Fruit fly (Drosophila melanogaster): ENCODE measurements around the gene TfIIFalpha.

TfIIFalpha gene

dm6 chr3R:6380129-6380528, at the start of gene TfIIFalpha, which contains the start of gene CG1024 (continued):
- TF ChIP-seq CG1024 (GFP tag; IDR thresholded peaks at IDR 0.05) (no peak), CG31224 (GFP tag; IDR thresholded peaks at IDR 0.05) (no peak), dimm (GFP tag; IDR thresholded peaks at IDR 0.05) (no peak), Sin3A (optimal IDR thresholded peaks at IDR 0.05) (peak; percentile 34), gcm2 (GFP tag; optimal IDR thresholded peaks at IDR 0.05) (no peak), gce (GFP tag; IDR thresholded peaks at IDR 0.05) (no peak), vnd (GFP tag; IDR thresholded peaks at IDR 0.05; ENCODE audit: partially characterized antibody) (peak; percentile 84), CG16815 (GFP tag; optimal IDR thresholded peaks at IDR 0.05) (no peak), CG13424 (tag; optimal IDR thresholded peaks at IDR 0.05) (peak; percentile 27), Adf1 (GFP tag; IDR thresholded peaks at IDR 0.05) (0 out of 2 replicates have a peak, but pooled peaks have one; percentile 8), CG9876 (GFP tag; optimal IDR thresholded peaks at IDR 0.05) (no peak), toy (GFP tag; IDR thresholded peaks at IDR 0.05) (no peak), mld (GFP tag; IDR thresholded peaks at IDR 0.05; ENCODE audit: partially characterized antibody) (peak; percentile 87), sob (GFP tag; IDR thresholded peaks at IDR 0.05) (0 out of 2 replicates have a peak, but pooled peaks have one; percentile 31), CG31441 (GFP tag; IDR thresholded peaks at IDR 0.05) (peak; percentile 73), CG1602 (GFP tag; optimal IDR thresholded peaks at IDR 0.05) (no peak), Lhr (GFP tag; optimal IDR thresholded peaks at IDR 0.05) (no peak), amos (GFP tag; IDR thresholded peaks at IDR 0.05; ENCODE audit: partially characterized antibody) (peak; percentile 76), Awh (GFP tag; IDR thresholded peaks at IDR 0.05) (no peak), Atf6 (GFP tag; IDR thresholded peaks at IDR 0.05) (0 out of 2 replicates have a peak, but pooled peaks have one; percentile 9), CG6175 (GFP tag; IDR thresholded peaks at IDR 0.05) (no peak), sim (GFP tag; IDR thresholded peaks at IDR 0.05) (no peak), D19A (tag; optimal IDR thresholded peaks at IDR 0.05) (no peak), Deaf1 (tag; optimal IDR thresholded peaks at IDR 0.05) (no peak), CG1233 (GFP tag; optimal IDR thresholded peaks at IDR 0.05) (no peak), kay (GFP tag; optimal IDR thresholded peaks at IDR 0.05) (no peak), Dad (GFP tag; optimal IDR thresholded peaks at IDR 0.05) (no peak), CG8944 (GFP tag; optimal IDR thresholded peaks at IDR 0.05) (no peak), CG2875 (GFP tag; optimal IDR thresholded peaks at IDR 0.05) (no peak), Sry-δ (GFP tag; optimal IDR thresholded peaks at IDR 0.05) (peak; percentile 86), Doc3 (GFP tag; IDR thresholded peaks at IDR 0.05; ENCODE audit: partially characterized antibody) (peak; percentile 92), Jarid2 (GFP tag; optimal IDR thresholded peaks at IDR 0.05) (no peak), tin (GFP tag; optimal IDR thresholded peaks at IDR 0.05) (no peak), B-H1 (GFP tag; IDR thresholded peaks at IDR 0.05) (no peak), CG17612 (GFP tag; IDR thresholded peaks at IDR 0.05) (no peak), cg (GFP tag; optimal IDR thresholded peaks at IDR 0.05) (peak; percentile 39)

dm6 chr3R:6334906-6335433, 45.3 kb upstream of the TfIIFalpha start, which contains the start of gene Osi19:
Gene Osi19 (plus strand): TSS chr3R:6335362.
- 0 out of 2 replicates have a peak, but pooled peaks have one; percentile 20 for TF ChIP-seq vvl (GFP tag; IDR thresholded peaks at IDR 0.05)
- no peak for TF ChIP-seq cg (GFP tag; optimal IDR thresholded peaks at IDR 0.05)
- 0 out of 3 replicates have a peak, but pooled peaks have one; percentile 15 for TF ChIP-seq CG2199 (GFP tag; IDR thresholded peaks at IDR 0.05)
- TF ChIP-seq oc (tag; optimal IDR thresholded peaks at IDR 0.05) = peak; percentile 32
- TF ChIP-seq Med (GFP tag) = peak; percentile 42
- 0 out of 3 replicates have a peak, but pooled peaks have one; percentile 5 for TF ChIP-seq gce (GFP tag; IDR thresholded peaks at IDR 0.05)
- TF ChIP-seq chinmo (GFP tag; IDR thresholded peaks at IDR 0.05; ENCODE audit: partially characterized antibody) = 0 out of 4 replicates have a peak, but pooled peaks have one; percentile 14
- peak; percentile 18 for TF ChIP-seq sqz (GFP tag; optimal IDR thresholded peaks at IDR 0.05)
- no peak for TF ChIP-seq CG16863 (GFP tag; optimal IDR thresholded peaks at IDR 0.05)
- no peak for TF ChIP-seq CG10267 (tag; optimal IDR thresholded peaks at IDR 0.05)
- peak; percentile 65 for TF ChIP-seq Ets65A (GFP tag)
- TF ChIP-seq zfh1 (GFP tag; IDR thresholded peaks at IDR 0.05) = 0 out of 3 replicates have a peak, but pooled peaks have one; percentile 39
- peak; percentile 61 for TF ChIP-seq CG7372 (GFP tag; IDR thresholded peaks at IDR 0.05)
- peak; percentile 86 for TF ChIP-seq sens (GFP tag)
- TF ChIP-seq ERR (GFP tag; optimal IDR thresholded peaks at IDR 0.05) = no peak
- TF ChIP-seq CG8924 (tag; optimal IDR thresholded peaks at IDR 0.05) = no peak

Data from whole organism, embryonic.